Fruit fly (Drosophila melanogaster): Measurements from ENCODE around the gene CG5194.

Gene CG5194

DNA sequence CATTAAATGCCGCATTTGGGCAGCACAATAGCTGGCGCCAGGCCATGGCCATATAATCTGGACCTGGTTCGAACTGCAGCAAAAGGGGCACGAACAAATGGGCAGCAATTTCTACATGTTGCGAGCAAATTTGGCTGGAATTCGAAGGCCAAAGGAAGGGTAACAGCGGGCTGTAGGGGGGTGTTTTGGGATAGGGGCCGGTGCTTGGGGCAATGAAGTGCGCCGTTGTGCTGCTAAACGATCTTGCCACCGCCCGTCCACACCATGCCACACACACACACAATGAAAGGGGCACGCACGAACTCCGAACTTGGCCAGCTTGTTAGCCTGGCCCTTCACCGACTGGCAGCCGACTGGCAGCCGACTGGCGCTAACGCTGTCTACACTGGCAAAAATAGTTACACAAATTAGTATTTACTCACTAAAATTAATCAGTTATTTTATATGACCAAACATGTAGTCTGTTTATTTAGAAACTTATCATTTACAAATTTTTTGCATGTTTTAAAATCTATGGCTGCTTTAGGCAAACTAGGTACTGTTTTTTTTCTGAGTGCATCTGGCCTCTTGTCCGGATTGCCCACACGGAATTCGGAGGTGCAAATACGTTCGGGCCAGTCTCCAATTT lies 24.5 kb upstream of the CG5194 start (continued):
- no peak for TF ChIP-seq CG15514 (GFP tag; optimal IDR thresholded peaks at IDR 0.05)
- peak; percentile 85 for TF ChIP-seq CG2712 (tag; optimal IDR thresholded peaks at IDR 0.05)
- no peak for TF ChIP-seq ash1 (GFP tag; optimal IDR thresholded peaks at IDR 0.05)
- peak; percentile 46 for TF ChIP-seq Hr3 (GFP tag; optimal IDR thresholded peaks at IDR 0.05)
- no peak for TF ChIP-seq dm (GFP tag; optimal IDR thresholded peaks at IDR 0.05)
- no peak for TF ChIP-seq CG6175 (GFP tag; IDR thresholded peaks at IDR 0.05)
- peak; percentile 31; the same call in 1 of the 2 replicates for TF ChIP-seq Rx (GFP tag; IDR thresholded peaks at IDR 0.05)
- peak; percentile 18; the same call in 1 of the 2 replicates for TF ChIP-seq CG31224 (GFP tag; IDR thresholded peaks at IDR 0.05)
- peak; percentile 70 for TF ChIP-seq H15 (GFP tag; IDR thresholded peaks at IDR 0.05)
- TF ChIP-seq NK7.1 (GFP tag; optimal IDR thresholded peaks at IDR 0.05) = no peak
- TF ChIP-seq esg (GFP tag; conservative IDR thresholded peaks at IDR 0.05) = peak; percentile 57
- TF ChIP-seq CG31441 (GFP tag; IDR thresholded peaks at IDR 0.05) = peak; percentile 57
- TF ChIP-seq sna (GFP tag; IDR thresholded peaks at IDR 0.05; ENCODE audit: partially characterized antibody) = no peak
- peak; percentile 27 for TF ChIP-seq CG1529 (GFP tag; optimal IDR thresholded peaks at IDR 0.05)
- peak; percentile 8 for TF ChIP-seq CG10274 (GFP tag; optimal IDR thresholded peaks at IDR 0.05)
- TF ChIP-seq cg (GFP tag; optimal IDR thresholded peaks at IDR 0.05) = no peak
- TF ChIP-seq zfh1 (GFP tag; IDR thresholded peaks at IDR 0.05) = peak; percentile 89
- TF ChIP-seq CG6272 (GFP tag; IDR thresholded peaks at IDR 0.05) = peak; percentile 35; the same call in 1 of the 2 replicates
- TF ChIP-seq lab (GFP tag; optimal IDR thresholded peaks at IDR 0.05) = peak; percentile 51
- no peak for TF ChIP-seq ERR (GFP tag; optimal IDR thresholded peaks at IDR 0.05)
- peak; percentile 39 for TF ChIP-seq CG31388 (GFP tag; optimal IDR thresholded peaks at IDR 0.05)
- no peak for TF ChIP-seq twi (tag; optimal IDR thresholded peaks at IDR 0.05)
- TF ChIP-seq CG8359 (GFP tag; optimal IDR thresholded peaks at IDR 0.05; ENCODE audit: borderline replicate concordance) = peak; percentile 72
- peak; percentile 61 for TF ChIP-seq nom (GFP tag; optimal IDR thresholded peaks at IDR 0.05)
- TF ChIP-seq CG33213 (GFP tag; optimal IDR thresholded peaks at IDR 0.05) = peak; percentile 54
- TF ChIP-seq GATAe (GFP tag; conservative IDR thresholded peaks at IDR 0.05) = no peak
- no peak for TF ChIP-seq CG12236 (GFP tag; optimal IDR thresholded peaks at IDR 0.05)
- peak; percentile 76 for TF ChIP-seq btn (GFP tag; optimal IDR thresholded peaks at IDR 0.05)
- TF ChIP-seq CG12744 (GFP tag; optimal IDR thresholded peaks at IDR 0.05) = no peak
- no peak for TF ChIP-seq D (optimal IDR thresholded peaks at IDR 0.05)
- peak; percentile 78 for TF ChIP-seq D (GFP tag; optimal IDR thresholded peaks at IDR 0.05)
- peak; percentile 62 for TF ChIP-seq CG10366 (GFP tag; IDR thresholded peaks at IDR 0.05)
- TF ChIP-seq Gug (GFP tag; IDR thresholded peaks at IDR 0.05) = peak; percentile 33; the same call in 2 of the 4 replicates
- TF ChIP-seq CG9932 (GFP tag; IDR thresholded peaks at IDR 0.05) = no peak
- TF ChIP-seq dmrt99B (tag; optimal IDR thresholded peaks at IDR 0.05) = peak; percentile 81
- peak; percentile 92 for TF ChIP-seq zen (tag; optimal IDR thresholded peaks at IDR 0.05)
- TF ChIP-seq Pdp1 (GFP tag; optimal IDR thresholded peaks at IDR 0.05) = peak in 1 of 2 experiments; percentile 43
- TF ChIP-seq tap (tag; optimal IDR thresholded peaks at IDR 0.05) = peak; percentile 74
- no peak for TF ChIP-seq CG30403 (GFP tag; optimal IDR thresholded peaks at IDR 0.05)
- TF ChIP-seq Ets97D (GFP tag; optimal IDR thresholded peaks at IDR 0.05) = no peak
- no peak for TF ChIP-seq chinmo (GFP tag; IDR thresholded peaks at IDR 0.05; ENCODE audit: partially characterized antibody)
- peak; percentile 54 for TF ChIP-seq MTF-1 (GFP tag; optimal IDR thresholded peaks at IDR 0.05; ENCODE audit: borderline replicate concordance)
- peak; percentile 33 for TF ChIP-seq CG13775 (GFP tag; optimal IDR thresholded peaks at IDR 0.05)
- peak; percentile 59 for TF ChIP-seq CG16863 (GFP tag; optimal IDR thresholded peaks at IDR 0.05)
- TF ChIP-seq danr (GFP tag; IDR thresholded peaks at IDR 0.05) = peak; percentile 65
- TF ChIP-seq ken (GFP tag; IDR thresholded peaks at IDR 0.05) = no peak
- TF ChIP-seq CG17361 (GFP tag; IDR thresholded peaks at IDR 0.05) = peak; percentile 33; the same call in 2 of the 3 replicates
- peak; percentile 33 for TF ChIP-seq Sry-δ (GFP tag; optimal IDR thresholded peaks at IDR 0.05)
- peak; percentile 37 for TF ChIP-seq kah (GFP tag; optimal IDR thresholded peaks at IDR 0.05)
- peak; percentile 81 for TF ChIP-seq fd96Cb (tag; optimal IDR thresholded peaks at IDR 0.05)

All from whole organism, embryonic.